Fruit fly (Drosophila melanogaster) whole organism, embryonic: Measurements from ENCODE around the gene RpS25.

Experiments used
- CG2129 ChIP-seq: fragments of 200-800 bp; sonication (Bioruptor generic); IDR thresholded peaks from 2 replicates; pipeline ENCODE4 v1.3.6; 2022; ENCODE audit warnings: missing biosample characterization, missing genetic modification characterization; ENCODE audit not compliant: partially characterized antibody
- CG7372 ChIP-seq: fragments of 200-800 bp; sonication (Bioruptor generic); IDR thresholded peaks from 2 replicates; pipeline ENCODE4 v1.3.6; 2022; ENCODE audit warnings: missing biosample characterization, missing genetic modification characterization
- CG7745 ChIP-seq: fragments of 200-800 bp; sonication (Bioruptor generic); optimal IDR thresholded peaks from 2 replicates; lab custom pipeline; 2018; ENCODE audit warnings: missing biosample characterization, mild to moderate bottlenecking, missing genetic modification characterization, moderate library complexity
- kay ChIP-seq: fragments of 200-800 bp; sonication (Bioruptor generic); optimal IDR thresholded peaks from 2 replicates; lab custom pipeline; 2016; ENCODE audit warnings: missing biosample characterization, missing genetic modification characterization

dm6 chr3R:11167931-11168465 lies 48.1 kb downstream of the RpS25 start, which contains the start of gene Ugt35E2:
- TF ChIP-seq CG7745 (no peak), kay (GFP tag; lab: Kevin White, UChicago) (no peak), CG2129 (no peak), CG7372 (GFP tag; lab: Robert Waterston, UW) (no peak)
